Worm (Caenorhabditis elegans): ENCODE results near the gene M6.11.

M6.11 gene

DNA sequence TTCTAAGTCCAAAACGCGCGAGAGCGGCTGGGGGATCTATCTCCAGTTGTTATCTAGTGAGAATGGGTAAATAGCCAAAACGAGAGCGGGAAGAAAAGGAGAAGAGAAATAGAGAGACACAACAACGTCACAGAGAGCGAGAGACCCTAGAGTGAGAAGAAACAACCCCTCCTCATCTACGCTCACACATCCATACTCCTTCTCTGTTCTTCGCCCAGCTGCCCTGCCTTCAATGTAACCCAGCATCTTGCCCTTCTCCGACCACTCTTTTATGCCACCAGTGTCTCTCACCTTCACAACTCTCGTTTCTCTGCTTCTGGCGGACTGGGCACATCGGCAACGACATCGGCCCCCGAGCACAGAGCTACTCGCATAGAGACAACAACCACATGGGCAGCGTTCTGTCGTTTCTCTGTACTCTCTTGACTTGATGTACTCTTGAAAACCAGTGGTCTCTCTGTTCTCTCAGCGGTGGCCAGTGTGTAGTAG, 48.1 kb downstream of the M6.11 start (continued):
- TF ChIP-seq madf-9 (GFP tag; conservative IDR thresholded peaks at IDR 0.05) (0 out of 2 replicates have a peak, but pooled peaks have one; percentile 50), skn-1 (tag; optimal IDR thresholded peaks at IDR 0.05) (no peak), egl-43 (GFP tag; IDR thresholded peaks at IDR 0.05) (peak; percentile 85)

DNA sequence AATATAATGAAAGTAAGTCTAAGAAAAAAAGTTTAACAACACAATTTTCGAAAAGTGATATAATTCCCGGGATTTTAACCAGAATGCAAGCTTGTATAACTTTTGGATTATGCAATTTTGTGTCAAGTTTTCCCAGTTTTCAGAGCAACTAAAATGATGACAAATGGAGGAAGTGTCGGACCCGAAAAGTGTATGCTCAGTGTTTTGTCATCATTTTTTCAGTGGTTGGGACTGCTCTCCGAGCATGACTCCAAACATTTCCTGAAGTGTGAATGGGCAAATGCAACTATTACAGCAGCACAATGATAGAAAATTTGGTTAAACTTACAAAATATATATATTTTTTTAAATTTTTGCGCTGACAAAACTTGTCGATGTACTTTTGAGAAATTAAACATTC, 50.3 kb downstream of the M6.11 start:
- TF ChIP-seq aha-1 (tag), result no peak
